Worm (Caenorhabditis elegans) whole organism, L1 larva: Measurements from ENCODE around the gene F53F8.3.

ENCODE experiments used
- C16A3.4 ChIP-seq: fragments of 150-350 bp; optimal IDR thresholded peaks from 2 replicates; lab custom pipeline; 2014; ENCODE audit warnings: missing biosample characterization, missing genetic modification characterization
- aha-1 ChIP-seq: fragments of 150-350 bp; optimal IDR thresholded peaks from 2 replicates; lab custom pipeline; 2014; ENCODE audit warnings: missing biosample characterization, missing genetic modification characterization
- alr-1 ChIP-seq: fragments of 200-800 bp; sonication (Bioruptor generic); optimal IDR thresholded peaks from 2 replicates; lab custom pipeline; 2018; ENCODE audit warnings: borderline replicate concordance, mild to moderate bottlenecking, missing genetic modification characterization, missing compliant biosample characterization
- aly-2 ChIP-seq: fragments of 150-350 bp; optimal IDR thresholded peaks from 2 replicates; lab custom pipeline; 2014; ENCODE audit warnings: missing biosample characterization, missing genetic modification characterization
- ama-1 ChIP-seq: fragments of 150-350 bp; optimal IDR thresholded peaks from 2 replicates; lab custom pipeline; 2014
- ceh-63 ChIP-seq: fragments of 200-800 bp; sonication (Bioruptor generic); optimal IDR thresholded peaks from 2 replicates; lab custom pipeline; 2018; ENCODE audit warnings: mild to moderate bottlenecking, missing genetic modification characterization, missing compliant biosample characterization
- ceh-82 ChIP-seq, 3 experiments: fragments of 150-350 bp in 1 of 3; sonication (generic microtip) in 2 of 3; optimal IDR thresholded peaks; 2 replicates each; lab custom pipeline; 2014 to 2017; ENCODE audit warnings: missing biosample characterization in 3 of 3, missing genetic modification characterization in 3 of 3
- ces-1 ChIP-seq: fragments of 150-350 bp; optimal IDR thresholded peaks from 2 replicates; lab custom pipeline; 2014; ENCODE audit warnings: missing biosample characterization, missing genetic modification reagents, missing genetic modification characterization
- dsc-1 ChIP-seq: sonication (generic microtip); optimal IDR thresholded peaks from 2 replicates; lab custom pipeline; 2016; ENCODE audit warnings: mild to moderate bottlenecking, missing genetic modification characterization, missing compliant biosample characterization
- efl-1 ChIP-seq, 4 experiments: fragments of 150-350 bp; optimal IDR thresholded peaks in 3 of 4; peaks in 1 of 4; 1 replicate in 1 of 4; 2 replicates in 3 of 4; lab custom pipeline; 2014; ENCODE audit warnings: missing biosample characterization in 2 of 4, missing genetic modification characterization in 2 of 4, missing genetic modification reagents in 2 of 4
- elt-3 ChIP-seq, 6 experiments: fragments of 150-350 bp in 1 of 6; sonication (generic microtip); optimal IDR thresholded peaks; 2 replicates each; lab custom pipeline; 2017 to 2018; ENCODE audit warnings: missing biosample characterization in 6 of 6, missing genetic modification characterization in 6 of 6, inconsistent platforms in 1 of 6
- fkh-10 ChIP-seq: sonication (generic microtip); optimal IDR thresholded peaks from 2 replicates; lab custom pipeline; 2017; ENCODE audit warnings: missing biosample characterization, missing genetic modification reagents, missing genetic modification characterization
- fkh-8 ChIP-seq: sonication (generic microtip); optimal IDR thresholded peaks from 2 replicates; lab custom pipeline; 2016; ENCODE audit warnings: mild to moderate bottlenecking, missing genetic modification characterization, missing compliant biosample characterization
- fos-1 ChIP-seq: fragments of 150-350 bp; optimal IDR thresholded peaks from 2 replicates; lab custom pipeline; 2014; ENCODE audit warnings: missing biosample characterization, missing genetic modification characterization
- grh-1 ChIP-seq: fragments of 200-800 bp; sonication (Bioruptor generic); IDR thresholded peaks from 2 replicates; pipeline ENCODE4 v1.3.6; 2022; ENCODE audit warnings: missing genetic modification reagents, missing genetic modification characterization, missing compliant biosample characterization
- hlh-17 ChIP-seq: fragments of 200-800 bp; sonication (Bioruptor generic); optimal IDR thresholded peaks from 2 replicates; lab custom pipeline; 2018; ENCODE audit warnings: missing genetic modification characterization, mild to moderate bottlenecking, missing compliant biosample characterization, moderate library complexity, borderline replicate concordance
- hlh-4 ChIP-seq: sonication (generic microtip); optimal IDR thresholded peaks from 2 replicates; lab custom pipeline; 2016; ENCODE audit warnings: mild to moderate bottlenecking, missing genetic modification characterization, missing compliant biosample characterization
- hpl-2 ChIP-seq: fragments of 150-350 bp; optimal IDR thresholded peaks from 2 replicates; lab custom pipeline; 2014; ENCODE audit warnings: missing biosample characterization, missing genetic modification reagents, missing genetic modification characterization
- irx-1 ChIP-seq: sonication (generic microtip); optimal IDR thresholded peaks from 2 replicates; lab custom pipeline; 2016; ENCODE audit warnings: missing genetic modification characterization, missing compliant biosample characterization
- isw-1 ChIP-seq: fragments of 200-800 bp; sonication (Bioruptor generic); IDR thresholded peaks from 2 replicates; pipeline ENCODE4 v1.3.6; 2022; ENCODE audit warnings: missing genetic modification characterization, missing compliant biosample characterization
- lin-13 ChIP-seq: fragments of 150-350 bp; optimal IDR thresholded peaks from 2 replicates; lab custom pipeline; 2014; ENCODE audit warnings: missing biosample characterization, missing genetic modification reagents, missing genetic modification characterization
- lin-14 ChIP-seq: fragments of 200-800 bp; sonication (Bioruptor generic); optimal IDR thresholded peaks from 2 replicates; lab custom pipeline; 2018; ENCODE audit warnings: mild to moderate bottlenecking, missing genetic modification characterization, moderate library complexity, missing compliant biosample characterization
- lin-39 ChIP-seq: fragments of 150-350 bp; optimal IDR thresholded peaks from 2 replicates; lab custom pipeline; 2014; ENCODE audit warnings: missing biosample characterization, missing genetic modification reagents, missing genetic modification characterization
- lir-3 ChIP-seq: sonication (generic microtip); optimal IDR thresholded peaks from 2 replicates; lab custom pipeline; 2016; ENCODE audit warnings: mild to moderate bottlenecking, missing genetic modification characterization, moderate library complexity, missing compliant biosample characterization; ENCODE audit not compliant: poor library complexity
- mdl-1 ChIP-seq, 2 experiments: fragments of 150-350 bp; optimal IDR thresholded peaks; 2 replicates each; lab custom pipeline; 2014 to 2017; ENCODE audit warnings: missing biosample characterization in 2 of 2, missing genetic modification characterization in 2 of 2, inconsistent platforms in 1 of 2
- mep-1 ChIP-seq: fragments of 150-350 bp; optimal IDR thresholded peaks from 2 replicates; lab custom pipeline; 2014; ENCODE audit warnings: missing biosample characterization, missing genetic modification characterization
- nhr-11 ChIP-seq: fragments of 150-350 bp; optimal IDR thresholded peaks from 2 replicates; lab custom pipeline; 2014; ENCODE audit warnings: missing biosample characterization, missing genetic modification characterization
- nhr-19 ChIP-seq: fragments of 200-800 bp; sonication (Bioruptor generic); conservative IDR thresholded peaks from 2 replicates; pipeline ENCODE4 v1.3.6; 2022; ENCODE audit warnings: missing genetic modification characterization, missing compliant biosample characterization
- nhr-28 ChIP-seq: fragments of 150-350 bp; optimal IDR thresholded peaks from 2 replicates; lab custom pipeline; 2014; ENCODE audit warnings: missing biosample characterization, missing genetic modification characterization
- nhr-71 ChIP-seq: sonication (generic microtip); optimal IDR thresholded peaks from 2 replicates; lab custom pipeline; 2016; ENCODE audit warnings: mild to moderate bottlenecking, missing genetic modification characterization, moderate library complexity, missing compliant biosample characterization
- nhr-76 ChIP-seq: sonication (generic microtip); optimal IDR thresholded peaks from 2 replicates; lab custom pipeline; 2017; ENCODE audit warnings: missing biosample characterization, missing genetic modification characterization
- nhr-77 ChIP-seq: fragments of 150-350 bp; optimal IDR thresholded peaks from 2 replicates; lab custom pipeline; 2014; ENCODE audit warnings: missing biosample characterization, missing genetic modification characterization
- pag-3 ChIP-seq: sonication (generic microtip); optimal IDR thresholded peaks from 2 replicates; lab custom pipeline; 2017; ENCODE audit warnings: missing genetic modification characterization, mild to moderate bottlenecking, missing compliant biosample characterization, antibody characterized with exemption, borderline replicate concordance; ENCODE audit not compliant: insufficient read depth
- pqm-1 ChIP-seq: sonication (generic microtip); optimal IDR thresholded peaks from 3 replicates; lab custom pipeline; 2017; ENCODE audit warnings: missing biosample characterization, missing genetic modification characterization
- rnt-1 ChIP-seq: sonication (generic microtip); optimal IDR thresholded peaks from 2 replicates; lab custom pipeline; 2016; ENCODE audit warnings: mild to moderate bottlenecking, missing genetic modification characterization, moderate library complexity, missing compliant biosample characterization
- skn-1 ChIP-seq: fragments of 150-350 bp; optimal IDR thresholded peaks from 2 replicates; lab custom pipeline; 2014; ENCODE audit warnings: missing biosample characterization, missing genetic modification characterization
- snu-23 ChIP-seq: sonication (generic microtip); optimal IDR thresholded peaks from 2 replicates; lab custom pipeline; 2016; ENCODE audit warnings: missing genetic modification characterization, missing compliant biosample characterization
- tbx-2 ChIP-seq: sonication (generic microtip); optimal IDR thresholded peaks from 2 replicates; lab custom pipeline; 2016; ENCODE audit warnings: missing genetic modification characterization, missing compliant biosample characterization
- unc-30 ChIP-seq: sonication (generic microtip); optimal IDR thresholded peaks from 2 replicates; lab custom pipeline; 2017; ENCODE audit warnings: missing biosample characterization, missing genetic modification characterization
- unc-86 ChIP-seq: sonication (generic microtip); optimal IDR thresholded peaks from 2 replicates; lab custom pipeline; 2016; ENCODE audit warnings: missing genetic modification characterization, missing compliant biosample characterization
- zag-1 ChIP-seq: fragments of 150-350 bp; optimal IDR thresholded peaks from 2 replicates; lab custom pipeline; 2014; ENCODE audit warnings: missing biosample characterization, missing genetic modification characterization

F53F8.3 gene

ce11 chrV:20716830-20717441, 27.6 kb upstream of the F53F8.3 start (continued):
- TF ChIP-seq lin-39, result no peak
- TF ChIP-seq hlh-17 (GFP tag; lab: Kevin White, UChicago), result no peak
- TF ChIP-seq ceh-63 (GFP tag; lab: Kevin White, UChicago), result no peak
- no peak for TF ChIP-seq lir-3 (tag; lab: Kevin White, UChicago)
- no peak for TF ChIP-seq efl-1 (optimal IDR thresholded peaks at IDR 0.05; lab: Kevin White, UChicago)
- TF ChIP-seq efl-1 (GFP tag; optimal IDR thresholded peaks at IDR 0.05 in 1 of 2; lab: Kevin White, UChicago), result peak in 1 of 2 experiments; percentile 78
- TF ChIP-seq ama-1 (lab: Kevin White, UChicago), result peak; percentile 5
- TF ChIP-seq rnt-1 (tag; lab: Kevin White, UChicago), result peak; percentile 18
- no peak for TF ChIP-seq hlh-4 (tag; lab: Kevin White, UChicago)

DNA sequence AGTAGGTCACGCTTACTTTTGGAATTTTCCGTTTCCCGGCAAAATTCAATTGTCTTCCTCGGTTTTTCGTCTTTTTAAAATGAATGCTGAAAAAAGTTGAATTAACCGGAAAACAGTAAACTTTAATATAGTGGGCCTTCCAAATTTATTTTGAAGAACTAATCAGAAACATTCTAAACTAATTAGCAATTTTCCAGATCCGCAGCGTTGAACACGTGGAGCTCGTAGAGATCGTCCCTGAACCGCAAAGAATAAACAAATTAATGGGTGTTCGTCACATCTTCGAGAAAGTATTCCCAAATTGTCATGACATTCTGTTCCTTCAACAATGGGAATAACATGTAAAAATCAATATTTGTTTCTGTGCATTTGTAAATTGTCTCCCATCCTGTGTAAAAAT, 26.9 kb upstream of the F53F8.3 start:
- TF ChIP-seq nhr-11 (tag; lab: Kevin White, UChicago) (no peak), lin-39 (no peak), hlh-4 (tag; lab: Kevin White, UChicago) (no peak), dsc-1 (tag; lab: Kevin White, UChicago) (peak; percentile 1), fkh-8 (tag; lab: Kevin White, UChicago) (no peak), irx-1 (tag; lab: Kevin White, UChicago) (no peak), aha-1 (no peak), efl-1 (optimal IDR thresholded peaks at IDR 0.05; lab: Kevin White, UChicago) (no peak), efl-1 (GFP tag; optimal IDR thresholded peaks at IDR 0.05 in 1 of 2; lab: Kevin White, UChicago) (peak in 1 of 2 experiments; percentile 70), nhr-28 (tag; lab: Kevin White, UChicago) (no peak)

- TF ChIP-seq lin-14 (GFP tag; lab: Kevin White, UChicago) (no peak), ama-1 (lab: Kevin White, UChicago) (peak; percentile 11)
These were observed 25.2 kb upstream of the F53F8.3 start for ce11 chrV:20714503-20714902.

DNA sequence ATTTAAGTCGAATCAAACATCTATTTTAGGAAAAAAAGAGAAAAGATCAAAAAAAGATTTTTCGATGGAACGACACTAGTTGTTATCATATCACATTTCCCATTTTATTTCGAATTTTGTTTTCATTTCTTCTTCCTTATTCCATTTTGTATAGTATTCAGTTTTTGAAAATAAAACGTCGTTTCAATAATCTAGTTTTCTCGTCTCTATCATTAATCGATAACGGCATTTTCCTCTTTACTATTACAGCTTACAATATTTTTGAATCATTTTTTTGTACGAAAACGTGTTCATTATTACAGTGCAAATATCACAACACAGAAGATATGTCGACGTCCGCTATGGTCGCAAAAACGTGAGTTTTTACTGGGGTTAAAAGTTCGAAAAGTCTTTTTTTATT, 24.3 kb upstream of the F53F8.3 start, which contains the start of gene Y44A6C.1:
Gene Y44A6C.1, plus strand, starts transcription at position 301 of the 400 bp plus-strand sequence.
- no peak for TF ChIP-seq fkh-8 (tag; lab: Kevin White, UChicago)
- TF ChIP-seq nhr-71, result peak; percentile 22
- TF ChIP-seq elt-3 (tag; optimal IDR thresholded peaks at IDR 0.05; lab: Kevin White, UChicago), result no peak

DNA sequence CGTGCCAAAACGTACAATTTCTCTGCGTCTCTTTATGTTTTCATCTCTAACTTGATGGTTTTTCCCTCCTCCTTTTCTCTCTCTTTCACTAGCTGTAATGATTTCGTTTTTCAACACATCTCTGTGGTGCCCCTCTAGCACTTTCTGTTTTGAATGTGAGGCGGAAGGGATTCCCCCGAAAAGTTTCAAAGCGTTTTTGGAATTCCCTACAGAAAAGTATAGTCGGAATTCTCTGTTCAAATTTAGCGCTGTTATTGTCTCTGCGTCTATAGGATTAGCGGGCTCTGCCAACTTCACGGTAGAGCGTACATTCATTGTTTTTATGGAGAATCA, 23.6 kb upstream of the F53F8.3 start:
- TF ChIP-seq grh-1 (GFP tag; lab: Robert Waterston, UW), result no peak
- TF ChIP-seq snu-23 (GFP tag; lab: Kevin White, UChicago), result peak; percentile 71
- no peak for TF ChIP-seq hpl-2 (GFP tag; lab: Kevin White, UChicago)
- peak; percentile 13 for TF ChIP-seq unc-86
- TF ChIP-seq rnt-1 (tag; lab: Kevin White, UChicago), result peak; percentile 70
- peak; percentile 24 for TF ChIP-seq mep-1
- TF ChIP-seq dsc-1 (tag; lab: Kevin White, UChicago), result peak; percentile 46
- no peak for TF ChIP-seq ama-1 (lab: Kevin White, UChicago)
- peak; percentile 41 for TF ChIP-seq skn-1 (tag; lab: Kevin White, UChicago)
- TF ChIP-seq fos-1 (tag; lab: Kevin White, UChicago), result peak; percentile 8
- TF ChIP-seq aly-2 (tag; lab: Kevin White, UChicago), result no peak
- no peak for TF ChIP-seq aha-1
- no peak for TF ChIP-seq nhr-77
- TF ChIP-seq nhr-76, result no peak
- no peak for TF ChIP-seq alr-1 (tag; lab: Kevin White, UChicago)
- TF ChIP-seq ceh-82 (tag; optimal IDR thresholded peaks at IDR 0.05; lab: Kevin White, UChicago), result peak in 1 of 3 experiments; percentile 24
- TF ChIP-seq nhr-71, result peak; percentile 84
- TF ChIP-seq lir-3 (tag; lab: Kevin White, UChicago), result peak; percentile 51
- peak; percentile 30 for TF ChIP-seq C16A3.4 (tag; lab: Kevin White, UChicago)
- peak; percentile 59 for TF ChIP-seq lin-13 (GFP tag; lab: Kevin White, UChicago)
- no peak for TF ChIP-seq unc-30 (tag; lab: Kevin White, UChicago)
- TF ChIP-seq pag-3 (tag; lab: Kevin White, UChicago), result peak; percentile 9
- TF ChIP-seq pqm-1 (tag; lab: Kevin White, UChicago), result no peak
- no peak for TF ChIP-seq ces-1
- no peak for TF ChIP-seq isw-1 (GFP tag; lab: Robert Waterston, UW)
- TF ChIP-seq mdl-1 (tag; optimal IDR thresholded peaks at IDR 0.05; lab: Kevin White, UChicago), result peak; percentile 27 to 89
- peak; percentile 3 for TF ChIP-seq fkh-8 (tag; lab: Kevin White, UChicago)
- peak; percentile 21 to 77 for TF ChIP-seq efl-1 (optimal IDR thresholded peaks at IDR 0.05; lab: Kevin White, UChicago)
- TF ChIP-seq efl-1 (GFP tag; optimal IDR thresholded peaks at IDR 0.05 in 1 of 2; lab: Kevin White, UChicago), result peak; percentile 80 to 96
- peak; percentile 11 for TF ChIP-seq tbx-2 (tag; lab: Kevin White, UChicago)
- peak; percentile 56 for TF ChIP-seq nhr-19 (GFP tag; lab: Robert Waterston, UW)
- no peak for TF ChIP-seq fkh-10
- no peak for TF ChIP-seq zag-1 (tag; lab: Kevin White, UChicago)
